Fruit fly (Drosophila melanogaster) whole organism, embryonic: Measurements from ENCODE around the gene CG14174.
A peak's percentile ranks its signal among the peaks of the same experiment; 100 is the strongest.

ENCODE experiments used
- Abd-B ChIP-seq: fragments of 200-800 bp; sonication (Bioruptor generic); optimal IDR thresholded peaks from 2 replicates; lab custom pipeline; 2018; ENCODE audit warnings: missing biosample characterization, mild to moderate bottlenecking, missing genetic modification characterization, moderate library complexity
- Atf6 ChIP-seq: fragments of 200-800 bp; sonication (Bioruptor generic); IDR thresholded peaks from 2 replicates; pipeline ENCODE4 v1.3.6; 2022; ENCODE audit warnings: missing biosample characterization, missing genetic modification characterization
- BtbVII ChIP-seq: fragments of 200-800 bp; sonication (Bioruptor generic); optimal IDR thresholded peaks from 3 replicates; lab custom pipeline; 2017; ENCODE audit warnings: missing biosample characterization, mild to moderate bottlenecking, missing genetic modification characterization
- CG10209 ChIP-seq: fragments of 200-800 bp; sonication (Bioruptor generic); optimal IDR thresholded peaks from 3 replicates; lab custom pipeline; 2017; ENCODE audit warnings: missing biosample characterization, mild to moderate bottlenecking, missing genetic modification characterization, missing genetic modification reagents
- CG13296 ChIP-seq: fragments of 200-800 bp; sonication (Bioruptor generic); optimal IDR thresholded peaks from 3 replicates; lab custom pipeline; 2018; ENCODE audit warnings: missing biosample characterization, mild to moderate bottlenecking, missing genetic modification characterization
- CG14710 ChIP-seq: fragments of 200-800 bp; sonication (Bioruptor generic); optimal IDR thresholded peaks from 3 replicates; lab custom pipeline; 2019; ENCODE audit warnings: missing biosample characterization, mild to moderate bottlenecking, missing genetic modification characterization, moderate library complexity
- CG16815 ChIP-seq: fragments of 200-800 bp; sonication (Bioruptor generic); optimal IDR thresholded peaks from 3 replicates; lab custom pipeline; 2017; ENCODE audit warnings: missing biosample characterization, mild to moderate bottlenecking, missing genetic modification characterization
- CG2678 ChIP-seq: fragments of 200-800 bp; sonication (Bioruptor generic); optimal IDR thresholded peaks from 3 replicates; lab custom pipeline; 2019; ENCODE audit warnings: missing biosample characterization, mild to moderate bottlenecking, missing genetic modification characterization, moderate library complexity
- CG3163 ChIP-seq: fragments of 200-800 bp; sonication (Bioruptor generic); optimal IDR thresholded peaks from 3 replicates; lab custom pipeline; 2016; ENCODE audit warnings: missing biosample characterization, missing genetic modification characterization
- CG33557 ChIP-seq: fragments of 200-800 bp; sonication (Bioruptor generic); optimal IDR thresholded peaks from 2 replicates; lab custom pipeline; 2019; ENCODE audit warnings: missing biosample characterization, mild to moderate bottlenecking, missing genetic modification characterization, moderate library complexity
- CG34224 ChIP-seq: fragments of 200-800 bp; sonication (Bioruptor generic); IDR thresholded peaks from 3 replicates; pipeline ENCODE4 v1.3.6; 2022; ENCODE audit warnings: missing biosample characterization, missing genetic modification characterization; ENCODE audit not compliant: partially characterized antibody
- CG34376 ChIP-seq: fragments of 200-800 bp; sonication (Bioruptor generic); optimal IDR thresholded peaks from 2 replicates; lab custom pipeline; 2018; ENCODE audit warnings: missing biosample characterization, mild to moderate bottlenecking, missing genetic modification characterization
- CG34422 ChIP-seq: fragments of 200-800 bp; sonication (Bioruptor generic); IDR thresholded peaks from 3 replicates; pipeline ENCODE4 v1.3.6; 2022; ENCODE audit warnings: missing biosample characterization, missing genetic modification characterization
- CG6272 ChIP-seq: fragments of 200-800 bp; sonication (Bioruptor generic); IDR thresholded peaks from 2 replicates; pipeline ENCODE4 v1.3.6; 2022; ENCODE audit warnings: missing biosample characterization, missing genetic modification characterization
- CG6654 ChIP-seq: fragments of 200-800 bp; sonication (Bioruptor generic); optimal IDR thresholded peaks from 2 replicates; lab custom pipeline; 2017; ENCODE audit warnings: missing biosample characterization, mild to moderate bottlenecking, missing genetic modification characterization
- CG6854 ChIP-seq: fragments of 200-800 bp; sonication (Bioruptor generic); optimal IDR thresholded peaks from 3 replicates; lab custom pipeline; 2017; ENCODE audit warnings: missing biosample characterization, mild to moderate bottlenecking, missing genetic modification characterization
- CG7372 ChIP-seq: fragments of 200-800 bp; sonication (Bioruptor generic); IDR thresholded peaks from 2 replicates; pipeline ENCODE4 v1.3.6; 2022; ENCODE audit warnings: missing biosample characterization, missing genetic modification characterization
- CG8359 ChIP-seq: fragments of 200-800 bp; sonication (Bioruptor generic); optimal IDR thresholded peaks from 2 replicates; lab custom pipeline; 2017; ENCODE audit warnings: missing biosample characterization, mild to moderate bottlenecking, missing genetic modification characterization, borderline replicate concordance
- D19B ChIP-seq: fragments of 200-800 bp; sonication (Bioruptor generic); optimal IDR thresholded peaks from 2 replicates; lab custom pipeline; 2017; ENCODE audit warnings: missing biosample characterization, mild to moderate bottlenecking, missing genetic modification characterization
- Dll ChIP-seq: fragments of 200-800 bp; sonication (Bioruptor generic); IDR thresholded peaks from 4 replicates; pipeline ENCODE4 v1.3.6; 2022; ENCODE audit warnings: missing biosample characterization, missing genetic modification characterization; ENCODE audit not compliant: partially characterized antibody
- Drgx ChIP-seq: fragments of 200-800 bp; sonication (Bioruptor generic); IDR thresholded peaks from 2 replicates; pipeline ENCODE4 v1.3.6; 2022; ENCODE audit warnings: missing biosample characterization, missing genetic modification characterization
- Eip74EF ChIP-seq, 2 experiments: fragments of 200-800 bp in 1 of 2; fragments of >200 bp in 1 of 2; sonication (Bioruptor generic) in 1 of 2; optimal IDR thresholded peaks; 2 replicates each; lab custom pipeline; 2017 to 2019; ENCODE audit warnings: missing biosample characterization in 2 of 2, missing genetic modification characterization in 2 of 2, mild to moderate bottlenecking in 1 of 2, moderate library complexity in 1 of 2
- Fer3 ChIP-seq: fragments of 200-800 bp; sonication (Bioruptor generic); optimal IDR thresholded peaks from 2 replicates; lab custom pipeline; 2018; ENCODE audit warnings: missing biosample characterization, mild to moderate bottlenecking, missing genetic modification characterization, moderate library complexity
- GATAe ChIP-seq: fragments of 200-800 bp; sonication (Bioruptor generic); conservative IDR thresholded peaks from 2 replicates; pipeline ENCODE4 v1.3.6; 2022; ENCODE audit warnings: missing biosample characterization, missing genetic modification characterization
- NC2β ChIP-seq: fragments of 200-800 bp; sonication (Bioruptor generic); optimal IDR thresholded peaks from 2 replicates; lab custom pipeline; 2016; ENCODE audit warnings: missing biosample characterization, missing genetic modification characterization
- PHDP ChIP-seq: fragments of 200-800 bp; sonication (Bioruptor generic); optimal IDR thresholded peaks from 3 replicates; lab custom pipeline; 2018; ENCODE audit warnings: missing biosample characterization, mild to moderate bottlenecking, missing genetic modification characterization, moderate library complexity
- Sry-δ ChIP-seq: fragments of 200-800 bp; sonication (Bioruptor generic); optimal IDR thresholded peaks from 2 replicates; lab custom pipeline; 2016; ENCODE audit warnings: missing biosample characterization, missing genetic modification characterization
- ara ChIP-seq: fragments of 200-800 bp; sonication (Bioruptor generic); IDR thresholded peaks from 2 replicates; pipeline ENCODE4 v1.3.6; 2022; ENCODE audit warnings: missing biosample characterization, missing genetic modification characterization
- chinmo ChIP-seq: fragments of 200-800 bp; sonication (Bioruptor generic); IDR thresholded peaks from 4 replicates; pipeline ENCODE4 v1.3.6; 2022; ENCODE audit warnings: missing biosample characterization, missing genetic modification characterization; ENCODE audit not compliant: partially characterized antibody
- cwo ChIP-seq: fragments of 200-800 bp; sonication (Bioruptor generic); optimal IDR thresholded peaks from 3 replicates; lab custom pipeline; 2017; ENCODE audit warnings: missing biosample characterization, missing genetic modification characterization, mild to moderate bottlenecking, moderate library complexity, missing genetic modification reagents
- exex ChIP-seq: fragments of 200-800 bp; sonication (Bioruptor generic); optimal IDR thresholded peaks from 4 replicates; lab custom pipeline; 2018; ENCODE audit warnings: missing biosample characterization, mild to moderate bottlenecking, missing genetic modification characterization, moderate library complexity
- grn ChIP-seq: fragments of 200-800 bp; sonication (Bioruptor generic); optimal IDR thresholded peaks from 3 replicates; lab custom pipeline; 2017; ENCODE audit warnings: missing biosample characterization, missing genetic modification characterization
- gt ChIP-seq: fragments of 200-800 bp; sonication (Bioruptor generic); IDR thresholded peaks from 2 replicates; pipeline ENCODE4 v1.3.6; 2022; ENCODE audit warnings: missing biosample characterization, missing genetic modification characterization
- hbn ChIP-seq: fragments of 200-800 bp; sonication (Bioruptor generic); IDR thresholded peaks from 2 replicates; pipeline ENCODE4 v1.3.6; 2022; ENCODE audit warnings: missing biosample characterization, missing genetic modification characterization; ENCODE audit not compliant: partially characterized antibody
- lab ChIP-seq: fragments of 200-800 bp; sonication (Bioruptor generic); optimal IDR thresholded peaks from 3 replicates; lab custom pipeline; 2017; ENCODE audit warnings: missing biosample characterization, missing genetic modification characterization, mild to moderate bottlenecking, moderate library complexity, missing genetic modification reagents
- lbe ChIP-seq: fragments of 200-800 bp; sonication (Bioruptor generic); optimal IDR thresholded peaks from 2 replicates; lab custom pipeline; 2016; ENCODE audit warnings: missing biosample characterization, mild to moderate bottlenecking, missing genetic modification characterization
- lov ChIP-seq, 2 experiments: fragments of 200-800 bp in 1 of 2; fragments of >200 bp in 1 of 2; sonication (Bioruptor generic) in 1 of 2; IDR thresholded peaks in 1 of 2; optimal IDR thresholded peaks in 1 of 2; 2 replicates in 1 of 2; 3 replicates in 1 of 2; pipeline versions ENCODE4 v1.3.6 to Lab custom; 2017 to 2022; ENCODE audit warnings: missing biosample characterization in 1 of 2, missing genetic modification characterization in 1 of 2
- mirr ChIP-seq: fragments of 200-800 bp; sonication (Bioruptor generic); optimal IDR thresholded peaks from 3 replicates; lab custom pipeline; 2018; ENCODE audit warnings: missing biosample characterization, mild to moderate bottlenecking, missing genetic modification characterization
- nau ChIP-seq: fragments of 200-800 bp; sonication (Bioruptor generic); optimal IDR thresholded peaks from 3 replicates; lab custom pipeline; 2017; ENCODE audit warnings: missing biosample characterization, mild to moderate bottlenecking, missing genetic modification characterization, missing genetic modification reagents
- nerfin-2 ChIP-seq: fragments of 200-800 bp; sonication (Bioruptor generic); IDR thresholded peaks from 2 replicates; pipeline ENCODE4 v1.3.6; 2022; ENCODE audit warnings: missing biosample characterization, missing genetic modification characterization; ENCODE audit not compliant: partially characterized antibody
- pros ChIP-seq: fragments of 200-800 bp; sonication (Bioruptor generic); optimal IDR thresholded peaks from 3 replicates; lab custom pipeline; 2019; ENCODE audit warnings: missing biosample characterization, mild to moderate bottlenecking, missing genetic modification characterization, moderate library complexity
- ranshi ChIP-seq: fragments of 200-800 bp; sonication (Bioruptor generic); IDR thresholded peaks from 2 replicates; pipeline ENCODE4 v1.3.6; 2022; ENCODE audit warnings: missing biosample characterization, missing genetic modification characterization
- salm ChIP-seq: fragments of 200-800 bp; sonication (Bioruptor generic); optimal IDR thresholded peaks from 2 replicates; lab custom pipeline; 2018; ENCODE audit warnings: missing biosample characterization, mild to moderate bottlenecking, missing genetic modification characterization
- sd ChIP-seq: fragments of 200-800 bp; sonication (Bioruptor generic); optimal IDR thresholded peaks from 3 replicates; lab custom pipeline; 2018; ENCODE audit warnings: missing biosample characterization, mild to moderate bottlenecking, missing genetic modification characterization, moderate library complexity
- sna ChIP-seq: fragments of 200-800 bp; sonication (Bioruptor generic); IDR thresholded peaks from 2 replicates; pipeline ENCODE4 v1.3.6; 2022; ENCODE audit warnings: missing biosample characterization, missing genetic modification characterization; ENCODE audit not compliant: partially characterized antibody
- tio ChIP-seq: fragments of 200-800 bp; sonication (Bioruptor generic); optimal IDR thresholded peaks from 2 replicates; lab custom pipeline; 2017; ENCODE audit warnings: missing biosample characterization, missing genetic modification characterization, inconsistent platforms
- unc-4 ChIP-seq: fragments of 200-800 bp; sonication (Bioruptor generic); IDR thresholded peaks from 2 replicates; pipeline ENCODE4 v1.3.6; 2022; ENCODE audit warnings: missing biosample characterization, missing genetic modification characterization; ENCODE audit not compliant: partially characterized antibody

CG14174 gene

DNA sequence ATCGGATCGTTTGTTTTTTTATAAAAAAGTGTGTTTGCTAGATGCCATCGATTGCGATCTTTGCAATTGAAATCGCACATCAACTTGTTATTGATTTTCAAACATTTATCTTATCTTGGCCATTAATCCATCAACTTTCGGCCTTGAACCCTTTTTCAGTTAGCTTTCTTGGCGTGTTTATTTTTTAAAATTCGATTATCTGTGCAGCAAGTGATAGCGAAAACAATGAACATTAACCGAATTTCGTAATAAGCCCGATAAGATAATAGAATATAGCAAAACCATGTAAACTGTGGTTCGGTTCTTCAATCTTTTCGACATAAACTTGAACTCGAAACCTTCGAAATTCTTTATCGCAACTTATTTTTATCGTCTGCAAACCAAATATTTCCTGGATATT, 44.8 kb upstream of the CG14174 start (continued):
- no peak for TF ChIP-seq lov (optimal IDR thresholded peaks at IDR 0.05; lab: Kevin White, UChicago)
- TF ChIP-seq lov (GFP tag; IDR thresholded peaks at IDR 0.05; lab: Robert Waterston, UW): no peak
- TF ChIP-seq CG13296 (GFP tag; lab: Kevin White, UChicago): no peak
- TF ChIP-seq CG34422 (GFP tag; lab: Robert Waterston, UW): no peak
- TF ChIP-seq CG33557 (GFP tag; lab: Kevin White, UChicago): no peak
- no peak for TF ChIP-seq nau (GFP tag; lab: Kevin White, UChicago)
- no peak for TF ChIP-seq CG14710 (tag; lab: Kevin White, UChicago)
- peak; percentile 89 for TF ChIP-seq mirr (GFP tag; lab: Kevin White, UChicago)
- no peak for TF ChIP-seq gt (GFP tag; lab: Robert Waterston, UW)
- TF ChIP-seq lab: peak; percentile 38
- TF ChIP-seq CG6654 (GFP tag; lab: Kevin White, UChicago): no peak
- peak; percentile 46 for TF ChIP-seq CG34376 (GFP tag; lab: Kevin White, UChicago)
- TF ChIP-seq cwo (GFP tag; lab: Kevin White, UChicago): no peak
- TF ChIP-seq CG6854 (GFP tag; lab: Kevin White, UChicago): no peak
- no peak for TF ChIP-seq Sry-δ (GFP tag; lab: Kevin White, UChicago)
- TF ChIP-seq chinmo: 0 out of 4 replicates have a peak, but pooled peaks have one; percentile 4
- peak; percentile 30 for TF ChIP-seq sd
- no peak for TF ChIP-seq ara (GFP tag; lab: Robert Waterston, UW)

DNA sequence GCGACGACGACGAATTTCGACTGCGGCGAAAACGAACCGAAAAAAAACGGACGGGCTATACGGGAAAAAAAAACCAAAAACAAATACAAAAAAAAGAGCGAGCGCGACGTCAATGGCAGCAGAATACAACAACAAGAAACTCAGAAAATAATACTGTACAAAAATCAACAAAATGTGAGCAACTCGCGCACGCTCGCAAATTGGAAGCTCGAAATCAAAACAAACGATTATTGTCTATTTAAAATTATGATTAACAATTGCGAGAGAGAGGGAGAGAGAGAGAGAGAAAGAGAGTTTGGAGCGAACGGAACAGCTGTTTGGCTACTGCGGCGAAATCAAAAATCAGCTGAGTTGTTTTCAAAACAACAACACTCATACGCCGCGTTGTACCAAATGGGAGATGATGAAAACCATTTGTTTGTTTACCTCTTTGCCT, 43.6 kb upstream of the CG14174 start:
- TF ChIP-seq CG8359 (GFP tag; lab: Kevin White, UChicago) (no peak), nerfin-2 (GFP tag; lab: Robert Waterston, UW) (no peak), exex (tag; lab: Kevin White, UChicago) (peak; percentile 88), Abd-B (GFP tag; lab: Kevin White, UChicago) (no peak), Atf6 (0 out of 2 replicates have a peak, but pooled peaks have one; percentile 48), unc-4 (GFP tag; lab: Robert Waterston, UW) (0 out of 2 replicates have a peak, but pooled peaks have one; percentile 33), D19B (GFP tag; lab: Kevin White, UChicago) (no peak), Drgx (GFP tag; lab: Robert Waterston, UW) (peak; percentile 73), CG16815 (GFP tag; lab: Kevin White, UChicago) (no peak), sd (peak; percentile 25), grn (no peak), Fer3 (tag; lab: Kevin White, UChicago) (no peak), hbn (GFP tag; lab: Robert Waterston, UW) (peak; percentile 51), sna (GFP tag; lab: Robert Waterston, UW) (peak; percentile 59; the same call in 1 of the 2 replicates), tio (GFP tag; lab: Kevin White, UChicago) (no peak), pros (GFP tag; lab: Kevin White, UChicago) (no peak), salm (tag; lab: Kevin White, UChicago) (peak; percentile 22), CG2678 (peak; percentile 12), NC2β (GFP tag; lab: Kevin White, UChicago) (no peak), lbe (peak; percentile 76), GATAe (GFP tag; lab: Robert Waterston, UW) (no peak), ranshi (no peak), CG3163 (no peak), BtbVII (GFP tag; lab: Kevin White, UChicago) (peak; percentile 48), CG7372 (GFP tag; lab: Robert Waterston, UW) (peak; percentile 61), Dll (peak; percentile 64), CG10209 (GFP tag; lab: Kevin White, UChicago) (no peak), PHDP (peak; percentile 10), CG34376 (GFP tag; lab: Kevin White, UChicago) (peak; percentile 65), CG6272 (no peak), Eip74EF (GFP tag; optimal IDR thresholded peaks at IDR 0.05; lab: Kevin White, UChicago) (peak in 1 of 2 experiments; percentile 44), CG34224 (GFP tag; lab: Robert Waterston, UW) (peak; percentile 72)
